Fruit fly (Drosophila melanogaster) whole organism, pupa: ENCODE results near the gene Jon99Ciii.

Experiments used
- CG10348 ChIP-seq: fragments of 200-800 bp; sonication (Bioruptor generic); IDR thresholded peaks from 2 replicates; pipeline ENCODE4 v1.3.6; 2022; ENCODE audit warnings: missing biosample characterization, missing genetic modification characterization
- CG12605 ChIP-seq: fragments of 200-800 bp; sonication (Bioruptor generic); IDR thresholded peaks from 2 replicates; pipeline ENCODE4 v1.3.6; 2022; ENCODE audit warnings: missing biosample characterization, missing genetic modification characterization
- CG13204 ChIP-seq: fragments of 200-800 bp; sonication (Bioruptor generic); optimal IDR thresholded peaks from 2 replicates; lab custom pipeline; 2018; ENCODE audit warnings: missing biosample characterization, mild to moderate bottlenecking, missing genetic modification characterization, moderate library complexity
- CG14655 ChIP-seq: fragments of 200-800 bp; sonication (Bioruptor generic); optimal IDR thresholded peaks from 3 replicates; lab custom pipeline; 2017; ENCODE audit warnings: mild to moderate bottlenecking, missing biosample characterization, missing genetic modification reagents, missing genetic modification characterization
- CG15710 ChIP-seq: fragments of 200-800 bp; sonication (Bioruptor generic); optimal IDR thresholded peaks from 2 replicates; lab custom pipeline; 2018; ENCODE audit warnings: missing biosample characterization, mild to moderate bottlenecking, missing genetic modification characterization, moderate library complexity
- CG17806 ChIP-seq: fragments of 200-800 bp; sonication (Bioruptor generic); optimal IDR thresholded peaks from 2 replicates; lab custom pipeline; 2018; ENCODE audit warnings: missing biosample characterization, mild to moderate bottlenecking, missing genetic modification characterization, moderate library complexity
- CG32121 ChIP-seq: fragments of 200-800 bp; sonication (Bioruptor generic); IDR thresholded peaks from 2 replicates; pipeline ENCODE4 v1.3.6; 2022; ENCODE audit warnings: missing biosample characterization, missing genetic modification characterization
- CG34367 ChIP-seq: fragments of 200-800 bp; sonication (Bioruptor generic); optimal IDR thresholded peaks from 2 replicates; lab custom pipeline; 2018; ENCODE audit warnings: missing biosample characterization, mild to moderate bottlenecking, missing genetic modification characterization
- CG4496 ChIP-seq: fragments of 200-800 bp; sonication (Bioruptor generic); IDR thresholded peaks from 3 replicates; pipeline ENCODE4 v1.3.6; 2022; ENCODE audit warnings: missing biosample characterization, missing genetic modification characterization
- CG8159 ChIP-seq: fragments of 200-800 bp; sonication (Bioruptor generic); optimal IDR thresholded peaks from 3 replicates; lab custom pipeline; 2018; ENCODE audit warnings: missing biosample characterization, mild to moderate bottlenecking, missing genetic modification characterization, moderate library complexity
- CG8301 ChIP-seq: fragments of 200-800 bp; sonication (Bioruptor generic); optimal IDR thresholded peaks from 2 replicates; lab custom pipeline; 2018; ENCODE audit warnings: missing biosample characterization, mild to moderate bottlenecking, missing genetic modification characterization
- CG9948 ChIP-seq: fragments of 200-800 bp; sonication (Bioruptor generic); optimal IDR thresholded peaks from 2 replicates; lab custom pipeline; 2018; ENCODE audit warnings: missing biosample characterization, mild to moderate bottlenecking, missing genetic modification characterization, moderate library complexity
- D1 ChIP-seq: fragments of 200-800 bp; sonication (Bioruptor generic); optimal IDR thresholded peaks from 2 replicates; lab custom pipeline; 2018; ENCODE audit warnings: missing biosample characterization, mild to moderate bottlenecking, missing genetic modification characterization, moderate library complexity
- EcR ChIP-seq: fragments of 200-800 bp; sonication (Bioruptor generic); optimal IDR thresholded peaks from 3 replicates; lab custom pipeline; 2019; ENCODE audit warnings: missing biosample characterization, missing genetic modification characterization, mild to moderate bottlenecking, moderate library complexity, missing genetic modification reagents
- Ets98B ChIP-seq: fragments of 200-800 bp; sonication (Bioruptor generic); IDR thresholded peaks from 2 replicates; pipeline ENCODE4 v1.3.6; 2022; ENCODE audit warnings: missing biosample characterization, missing genetic modification characterization
- Pif1A ChIP-seq: fragments of 200-800 bp; sonication (Bioruptor generic); optimal IDR thresholded peaks from 3 replicates; lab custom pipeline; 2016; ENCODE audit warnings: missing biosample characterization, missing genetic modification characterization
- Pif1B ChIP-seq: fragments of 200-800 bp; sonication (Bioruptor generic); optimal IDR thresholded peaks from 3 replicates; lab custom pipeline; 2016; ENCODE audit warnings: missing biosample characterization, missing genetic modification characterization
- Snoo ChIP-seq: fragments of 200-800 bp; sonication (Bioruptor generic); optimal IDR thresholded peaks from 3 replicates; lab custom pipeline; 2017; ENCODE audit warnings: missing biosample characterization, mild to moderate bottlenecking, missing genetic modification characterization, inconsistent platforms
- fd96Ca ChIP-seq: fragments of 200-800 bp; sonication (Bioruptor generic); IDR thresholded peaks from 3 replicates; pipeline ENCODE4 v1.3.6; 2022; ENCODE audit warnings: missing biosample characterization, missing genetic modification characterization
- gl ChIP-seq: fragments of 200-800 bp; sonication (Bioruptor generic); optimal IDR thresholded peaks from 2 replicates; lab custom pipeline; 2018; ENCODE audit warnings: missing biosample characterization, mild to moderate bottlenecking, missing genetic modification characterization
- rn ChIP-seq: fragments of 200-800 bp; sonication (Bioruptor generic); IDR thresholded peaks from 2 replicates; pipeline ENCODE4 v1.3.6; 2022; ENCODE audit warnings: missing biosample characterization, missing genetic modification characterization

The Jon99Ciii gene

DNA sequence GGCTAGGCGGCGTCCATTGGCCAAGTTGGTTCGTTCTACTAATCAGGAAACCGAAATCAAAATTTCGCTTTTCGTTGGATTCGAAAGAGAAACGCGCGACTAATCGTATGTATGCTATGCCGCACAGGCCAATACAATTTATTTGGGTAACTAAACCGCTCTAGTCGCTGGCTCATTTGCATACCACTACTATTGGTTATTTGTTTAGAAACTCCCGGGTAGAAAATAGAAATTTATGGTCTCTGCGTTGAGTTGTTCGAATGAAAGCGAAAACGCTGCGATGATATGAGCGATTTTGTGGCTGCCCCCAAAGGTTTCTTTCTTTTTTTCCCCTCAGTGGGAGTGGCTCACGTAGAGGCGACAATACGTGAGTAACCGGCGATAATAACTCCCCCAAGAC is 29.0 kb upstream of the Jon99Ciii start:
- TF ChIP-seq fd96Ca (GFP tag; lab: Robert Waterston, UW) (no peak), CG14655 (GFP tag; lab: Kevin White, UChicago) (no peak), CG9948 (tag; lab: Kevin White, UChicago) (no peak), CG13204 (GFP tag; lab: Kevin White, UChicago) (no peak)

- TF ChIP-seq CG13204 (GFP tag; lab: Kevin White, UChicago) (no peak), gl (tag; lab: Kevin White, UChicago) (no peak), CG4496 (GFP tag; lab: Robert Waterston, UW) (peak; percentile 50; the same call in 2 of the 3 replicates), CG17806 (no peak), rn (GFP tag; lab: Robert Waterston, UW) (peak; percentile 36; the same call in 1 of the 2 replicates), CG34367 (no peak), Pif1B (GFP tag; lab: Kevin White, UChicago) (no peak), Snoo (tag; lab: Kevin White, UChicago) (no peak), CG9948 (tag; lab: Kevin White, UChicago) (no peak), Ets98B (GFP tag; lab: Robert Waterston, UW) (peak; percentile 66), Pif1A (peak; percentile 33), CG32121 (peak; percentile 80), CG8159 (tag; lab: Kevin White, UChicago) (no peak), D1 (no peak), fd96Ca (GFP tag; lab: Robert Waterston, UW) (peak; percentile 85), CG14655 (GFP tag; lab: Kevin White, UChicago) (peak; percentile 51), CG15710 (no peak), CG8301 (tag; lab: Kevin White, UChicago) (peak; percentile 58), CG10348 (GFP tag; lab: Robert Waterston, UW) (0 out of 2 replicates have a peak, but pooled peaks have one; percentile 26), CG12605 (peak; percentile 42; the same call in 1 of the 2 replicates), EcR (GFP tag; lab: Kevin White, UChicago) (no peak)
Measured at dm6 chr3R:29894393-29894792, 27.6 kb upstream of the Jon99Ciii start.

DNA sequence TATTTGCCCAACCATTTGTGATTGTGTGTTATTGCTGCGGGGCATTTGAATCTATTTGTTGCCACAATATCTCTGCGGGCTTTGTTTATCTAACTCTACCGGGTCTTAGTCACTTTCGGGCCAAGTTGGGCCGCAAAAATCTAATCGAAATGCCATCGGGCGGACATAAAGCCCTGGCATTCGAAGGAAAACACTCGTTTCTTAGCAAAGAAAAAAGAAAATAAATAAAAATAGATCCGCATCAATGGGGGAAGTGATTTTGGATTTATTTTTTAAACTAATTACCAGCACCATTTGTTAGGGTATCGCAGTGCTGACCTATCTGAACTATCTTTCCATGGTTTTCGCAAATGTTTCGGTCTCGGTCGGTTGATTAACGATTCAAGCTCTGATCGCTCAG is 23.4 kb upstream of the Jon99Ciii start:
- TF ChIP-seq EcR (GFP tag; lab: Kevin White, UChicago) (no peak), Ets98B (GFP tag; lab: Robert Waterston, UW) (0 out of 2 replicates have a peak, but pooled peaks have one; percentile 41), CG10348 (GFP tag; lab: Robert Waterston, UW) (0 out of 2 replicates have a peak, but pooled peaks have one; percentile 32), fd96Ca (GFP tag; lab: Robert Waterston, UW) (peak; percentile 60; the same call in 1 of the 3 replicates), CG12605 (no peak), CG8301 (tag; lab: Kevin White, UChicago) (peak; percentile 5), CG14655 (GFP tag; lab: Kevin White, UChicago) (peak; percentile 1), CG4496 (GFP tag; lab: Robert Waterston, UW) (0 out of 3 replicates have a peak, but pooled peaks have one; percentile 22)

DNA sequence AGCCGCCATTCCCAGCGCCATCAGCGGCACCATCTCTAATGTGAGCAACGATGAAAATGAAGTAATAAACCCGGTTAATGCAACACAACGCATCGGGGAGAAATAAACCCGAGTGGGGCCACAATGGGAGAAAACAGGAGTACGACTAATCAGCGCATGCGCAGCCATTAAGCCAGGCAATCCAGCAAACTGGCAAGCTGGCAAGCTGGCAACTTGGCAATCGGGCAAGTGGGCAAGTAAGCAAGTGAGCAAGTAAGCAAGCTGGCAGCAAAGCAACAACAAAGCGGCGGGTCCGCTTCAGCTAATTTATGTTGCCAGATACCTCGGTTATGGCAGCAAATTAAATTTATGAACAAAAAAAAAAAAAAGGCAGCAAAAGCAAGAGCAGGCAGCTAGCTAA is 22.4 kb upstream of the Jon99Ciii start:
- no peak for TF ChIP-seq Snoo (tag; lab: Kevin White, UChicago)
- TF ChIP-seq CG12605: no peak
- TF ChIP-seq CG15710: no peak
- no peak for TF ChIP-seq CG17806
- TF ChIP-seq, all 21 proteins: peak for 0

DNA sequence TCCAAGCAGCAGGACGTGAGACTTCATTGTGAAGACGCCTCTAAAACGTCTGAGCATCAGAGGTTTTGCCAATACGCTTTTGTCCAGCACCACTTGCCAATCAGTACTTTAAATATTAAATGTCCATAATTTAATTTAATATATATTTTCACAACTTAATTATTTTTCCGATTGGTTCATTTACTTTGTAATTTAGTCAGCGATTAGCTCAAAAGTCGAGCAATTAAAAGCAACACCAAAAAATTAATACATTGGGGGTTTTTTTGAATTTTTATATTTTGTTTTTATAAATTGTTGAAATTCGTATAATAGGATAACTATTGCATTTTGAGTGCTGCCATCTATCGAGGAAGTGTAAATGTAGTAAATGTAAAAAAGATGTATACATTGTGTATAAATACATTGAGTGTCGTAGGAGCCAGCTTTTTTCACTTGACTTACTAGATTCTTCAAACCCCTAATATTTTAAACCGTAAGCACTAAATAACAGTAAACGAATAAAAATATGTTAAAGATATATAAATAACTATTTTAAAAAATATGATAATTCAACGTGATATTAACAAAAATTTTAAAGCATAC is 18.1 kb upstream of the Jon99Ciii start, which contains the start of gene CG15517:
Gene CG15517 (minus strand): TSS at position 51 of the 582 bp plus-strand sequence.
- peak; percentile 80 for TF ChIP-seq D1
- TF ChIP-seq CG14655 (GFP tag; lab: Kevin White, UChicago): no peak
- TF ChIP-seq rn (GFP tag; lab: Robert Waterston, UW): no peak
- TF ChIP-seq CG34367: no peak

DNA sequence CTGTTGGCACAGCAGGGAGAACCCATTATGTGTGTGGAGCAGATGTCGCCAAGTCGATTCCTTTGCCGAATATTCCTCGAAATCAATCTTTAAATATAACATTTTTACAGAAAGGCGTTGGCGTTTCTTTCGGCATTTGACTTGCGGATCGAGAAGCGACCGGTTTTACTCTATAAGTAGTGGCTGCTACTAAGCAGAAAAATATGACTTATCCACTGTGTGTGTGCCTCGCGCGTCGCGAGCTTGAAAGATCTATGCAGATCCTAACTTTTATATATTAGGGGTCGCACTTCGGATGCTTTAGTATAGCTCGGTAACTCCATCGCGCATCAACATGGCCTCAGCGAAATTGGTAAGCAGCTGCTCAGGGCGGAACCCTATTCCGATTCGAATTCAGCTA is 16.9 kb upstream of the Jon99Ciii start, which contains the start of gene CG15515:
Gene CG15515 (plus strand): TSS at position 301 of the 400 bp plus-strand sequence.
- TF ChIP-seq CG13204 (GFP tag; lab: Kevin White, UChicago): no peak
- TF ChIP-seq Snoo (tag; lab: Kevin White, UChicago): no peak
- TF ChIP-seq CG32121: no peak
- no peak for TF ChIP-seq Pif1B (GFP tag; lab: Kevin White, UChicago)
- TF ChIP-seq fd96Ca (GFP tag; lab: Robert Waterston, UW): no peak
- TF ChIP-seq CG17806: no peak
- no peak for TF ChIP-seq CG8301 (tag; lab: Kevin White, UChicago)
- no peak for TF ChIP-seq Pif1A
- TF ChIP-seq EcR (GFP tag; lab: Kevin White, UChicago): no peak
- no peak for TF ChIP-seq CG15710

DNA sequence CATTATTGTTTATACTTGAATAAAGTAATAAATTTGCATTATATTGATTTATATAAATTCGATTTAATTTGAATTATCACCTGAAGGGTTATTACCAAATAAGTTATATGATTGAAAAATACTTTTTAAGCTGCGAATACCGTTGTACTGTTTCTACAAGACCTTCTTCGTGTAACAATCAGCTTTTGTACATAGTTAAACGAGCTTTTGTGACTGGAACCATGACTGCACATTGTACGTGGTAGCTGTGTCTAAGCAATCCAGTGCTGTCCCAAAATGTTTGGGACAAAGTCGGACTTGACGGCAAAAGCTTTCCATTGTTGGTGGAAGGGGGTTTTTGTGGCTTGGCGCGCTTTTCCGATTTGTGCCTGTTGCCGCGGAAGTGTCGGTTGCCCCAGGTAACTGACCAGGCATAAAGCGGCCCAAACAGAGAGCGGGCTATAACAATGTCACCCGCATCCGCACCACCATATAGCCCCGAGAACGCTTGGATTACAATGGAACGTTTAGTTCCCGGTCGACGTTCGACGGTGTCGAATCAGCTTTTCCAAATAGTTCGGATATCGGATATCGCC is 14.3 kb upstream of the Jon99Ciii start, which contains the start of gene CG31036:
Gene CG31036 (plus strand): TSS at position 507 of the 575 bp plus-strand sequence.
- TF ChIP-seq Pif1B (GFP tag; lab: Kevin White, UChicago) (no peak), CG8301 (tag; lab: Kevin White, UChicago) (no peak), CG34367 (no peak), gl (tag; lab: Kevin White, UChicago) (no peak), CG8159 (tag; lab: Kevin White, UChicago) (no peak), EcR (GFP tag; lab: Kevin White, UChicago) (no peak), Ets98B (GFP tag; lab: Robert Waterston, UW) (no peak), D1 (no peak), CG12605 (no peak), rn (GFP tag; lab: Robert Waterston, UW) (no peak), CG17806 (no peak), CG14655 (GFP tag; lab: Kevin White, UChicago) (no peak), fd96Ca (GFP tag; lab: Robert Waterston, UW) (no peak), CG9948 (tag; lab: Kevin White, UChicago) (no peak), CG32121 (no peak), CG13204 (GFP tag; lab: Kevin White, UChicago) (no peak), CG4496 (GFP tag; lab: Robert Waterston, UW) (no peak; the same call in 2 of the 3 replicates), CG15710 (no peak), Snoo (tag; lab: Kevin White, UChicago) (no peak), CG10348 (GFP tag; lab: Robert Waterston, UW) (no peak)
- TF ChIP-seq, all 21 proteins: peak for 0
